Worm (Caenorhabditis elegans): ENCODE data around the gene Y69A2AR.16.
A peak's percentile ranks its signal among the peaks of the same experiment; 100 is the strongest.

Y69A2AR.16 gene

DNA sequence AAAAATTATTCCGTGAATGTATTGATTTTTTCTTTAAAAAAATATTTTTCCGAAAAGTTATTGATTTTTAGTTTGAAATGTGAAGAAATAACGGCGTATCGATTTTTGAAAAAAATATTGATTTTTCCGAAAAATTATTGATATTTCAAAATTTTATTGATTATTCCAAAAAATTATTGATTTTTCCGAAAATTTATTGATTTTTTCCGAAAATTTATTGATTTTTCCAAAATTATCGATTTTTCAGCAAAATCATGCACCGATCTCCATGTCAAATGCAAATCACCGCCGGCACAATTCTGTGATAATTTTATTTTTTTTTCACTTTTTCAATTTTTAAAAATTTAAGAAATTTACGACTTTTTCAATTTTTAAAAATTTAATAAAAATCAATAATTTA lies 51.9 kb downstream of the Y69A2AR.16 start:
- no peak for TF ChIP-seq snpc-4 (tag; optimal IDR thresholded peaks at IDR 0.05)
- TF ChIP-seq lin-35 (GFP tag; optimal IDR thresholded peaks at IDR 0.05) = no peak
- no peak for TF ChIP-seq unc-86 (tag; optimal IDR thresholded peaks at IDR 0.05)
- no peak for TF ChIP-seq C16A3.4 (tag; optimal IDR thresholded peaks at IDR 0.05)
- no peak for TF ChIP-seq sup-37 (GFP tag; optimal IDR thresholded peaks at IDR 0.05)
- TF ChIP-seq nhr-90 (tag; optimal IDR thresholded peaks at IDR 0.05; ENCODE audit: poor library complexity) = no peak
- TF ChIP-seq fos-1 (tag; optimal IDR thresholded peaks at IDR 0.05) = no peak
- TF ChIP-seq ztf-11 (tag; optimal IDR thresholded peaks at IDR 0.05) = no peak
- no peak for TF ChIP-seq ces-1 (GFP tag; optimal IDR thresholded peaks at IDR 0.05)
- no peak for TF ChIP-seq pag-3 (tag; optimal IDR thresholded peaks at IDR 0.05; ENCODE audit: borderline replicate concordance, insufficient read depth)
- TF ChIP-seq nhr-84 (tag; optimal IDR thresholded peaks at IDR 0.05) = no peak
- no peak for TF ChIP-seq hlh-17 (GFP tag; optimal IDR thresholded peaks at IDR 0.05; ENCODE audit: borderline replicate concordance)
- TF ChIP-seq nhr-28 (tag; optimal IDR thresholded peaks at IDR 0.05) = no peak

DNA sequence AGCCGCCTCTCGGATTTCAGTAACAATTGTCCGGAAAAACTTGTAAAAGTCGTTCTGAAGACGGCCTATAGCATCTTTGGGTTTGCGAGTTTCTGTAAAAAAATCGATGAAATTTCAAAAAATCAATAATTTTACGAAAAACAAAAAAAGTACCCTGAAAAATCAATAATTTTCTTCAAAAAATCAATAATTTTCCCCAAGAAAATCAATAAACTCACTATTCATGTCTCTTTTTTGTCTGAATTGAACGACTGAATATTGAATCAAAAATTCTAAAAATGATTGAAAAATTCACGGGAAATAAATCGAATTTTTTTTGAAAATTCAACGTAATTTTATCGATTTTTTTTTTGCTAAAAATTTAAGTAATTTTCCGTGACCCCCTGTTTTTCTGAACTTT lies 53.8 kb downstream of the Y69A2AR.16 start, which contains the start of gene Y69A2AR.23:
Gene Y69A2AR.23, minus strand, starts transcription at position 267 of the 400 bp plus-strand sequence.
- no peak for TF ChIP-seq ets-5 (GFP tag; IDR thresholded peaks at IDR 0.05)
- TF ChIP-seq elt-3 (tag; optimal IDR thresholded peaks at IDR 0.05) = no peak
- TF ChIP-seq hlh-4 (tag; optimal IDR thresholded peaks at IDR 0.05) = no peak
- TF ChIP-seq ceh-63 (GFP tag; optimal IDR thresholded peaks at IDR 0.05) = no peak
- no peak for TF ChIP-seq efl-1 (optimal IDR thresholded peaks at IDR 0.05)
- no peak for TF ChIP-seq efl-1 (GFP tag; optimal IDR thresholded peaks at IDR 0.05 in 1 of 2)
- TF ChIP-seq nhr-20 (tag; optimal IDR thresholded peaks at IDR 0.05) = no peak
- no peak for TF ChIP-seq lin-15B (tag; optimal IDR thresholded peaks at IDR 0.05)
- no peak for TF ChIP-seq mdl-1 (tag; optimal IDR thresholded peaks at IDR 0.05)
- TF ChIP-seq nhr-28 (tag; optimal IDR thresholded peaks at IDR 0.05) = no peak
- TF ChIP-seq fos-1 (tag; optimal IDR thresholded peaks at IDR 0.05) = no peak
- no peak for TF ChIP-seq hpl-2 (GFP tag; optimal IDR thresholded peaks at IDR 0.05)
- TF ChIP-seq mef-2 (tag; optimal IDR thresholded peaks at IDR 0.05) = no peak
- no peak for TF ChIP-seq fkh-8 (tag; optimal IDR thresholded peaks at IDR 0.05)

DNA sequence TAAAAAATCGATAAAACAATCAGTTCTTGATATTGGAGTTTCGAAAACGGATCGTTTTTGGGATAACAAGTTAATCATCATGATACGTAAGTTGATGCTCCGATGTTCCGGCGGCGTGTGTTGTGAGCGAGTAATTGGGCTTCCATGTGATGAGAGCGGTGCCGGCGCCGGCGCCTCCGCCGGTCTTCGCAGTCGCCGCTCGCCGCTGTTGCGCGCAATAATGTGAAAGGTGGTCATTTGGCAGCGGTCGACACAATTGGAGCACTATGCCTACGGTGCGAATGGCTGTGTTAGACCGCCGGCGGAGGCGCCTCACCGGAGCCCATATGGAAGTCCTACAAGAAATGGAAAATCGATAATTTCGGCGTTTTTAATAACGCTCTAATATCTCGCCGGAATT lies 54.2 kb downstream of the Y69A2AR.16 start:
- no peak for TF ChIP-seq efl-1 (optimal IDR thresholded peaks at IDR 0.05)
- peak in 1 of 2 experiments; percentile 24 for TF ChIP-seq efl-1 (GFP tag; optimal IDR thresholded peaks at IDR 0.05 in 1 of 2)
- TF ChIP-seq egl-27 (tag; optimal IDR thresholded peaks at IDR 0.05) = no peak

DNA sequence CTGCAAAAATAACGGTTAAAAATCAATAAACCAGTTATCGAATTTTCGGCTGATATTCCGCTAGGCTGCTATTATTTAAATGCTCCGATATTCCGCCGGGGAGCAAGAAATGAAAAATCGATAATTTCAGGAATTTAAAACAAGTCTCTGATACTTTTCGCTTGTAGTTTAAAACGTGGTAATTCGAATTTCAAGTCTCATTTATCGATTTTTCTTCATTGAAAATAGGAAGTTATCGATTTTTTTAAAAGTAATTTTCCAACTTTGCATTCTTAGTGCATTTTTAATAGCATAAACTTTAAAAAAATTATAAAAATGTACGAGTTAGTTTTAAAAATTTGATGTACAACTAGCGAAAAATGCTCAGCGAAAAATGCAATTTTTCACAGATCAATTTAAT lies 54.7 kb downstream of the Y69A2AR.16 start:
- TF ChIP-seq tbx-2 (tag; optimal IDR thresholded peaks at IDR 0.05) (no peak), C34B4.2 (tag; optimal IDR thresholded peaks at IDR 0.05) (no peak), ceh-90 (tag; optimal IDR thresholded peaks at IDR 0.05) (no peak), snu-23 (GFP tag; optimal IDR thresholded peaks at IDR 0.05) (no peak), hpl-2 (GFP tag; optimal IDR thresholded peaks at IDR 0.05) (no peak), ceh-88 (GFP tag; IDR thresholded peaks at IDR 0.05) (no peak), lin-13 (GFP tag; optimal IDR thresholded peaks at IDR 0.05) (no peak), lin-35 (GFP tag; optimal IDR thresholded peaks at IDR 0.05) (no peak), ceh-82 (tag; optimal IDR thresholded peaks at IDR 0.05) (no peak), lin-15B (tag; optimal IDR thresholded peaks at IDR 0.05) (no peak)

DNA sequence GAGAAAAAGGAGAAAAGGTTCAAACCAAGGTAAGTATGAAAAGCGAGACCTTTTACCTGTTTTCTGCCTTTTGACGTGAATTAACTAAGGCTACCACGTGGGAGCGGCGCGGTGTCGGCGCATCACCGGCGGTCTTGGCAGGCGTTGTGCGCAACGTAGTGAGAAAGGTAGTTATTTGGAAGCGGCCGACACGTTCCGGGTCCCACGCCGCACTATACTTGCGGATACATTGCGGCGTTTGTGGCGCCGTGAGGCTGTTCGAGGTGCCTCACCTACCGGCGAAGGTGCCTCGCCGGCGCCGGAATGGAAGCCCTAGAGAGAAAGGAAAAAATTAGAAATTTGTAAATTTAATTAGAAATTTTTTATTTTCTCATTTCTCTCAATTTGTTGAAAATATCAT lies 55.3 kb downstream of the Y69A2AR.16 start:
- TF ChIP-seq efl-1 (optimal IDR thresholded peaks at IDR 0.05) = no peak
- no peak for TF ChIP-seq efl-1 (GFP tag; optimal IDR thresholded peaks at IDR 0.05 in 1 of 2)
- no peak for TF ChIP-seq nhr-77 (tag; optimal IDR thresholded peaks at IDR 0.05)
- no peak for TF ChIP-seq nhr-85 (tag)
- TF ChIP-seq lin-15B (tag; optimal IDR thresholded peaks at IDR 0.05) = no peak
- no peak for TF ChIP-seq nhr-12 (tag; optimal IDR thresholded peaks at IDR 0.05)
- no peak for TF ChIP-seq aly-2 (tag; optimal IDR thresholded peaks at IDR 0.05)
- no peak for TF ChIP-seq unc-62 (GFP tag; optimal IDR thresholded peaks at IDR 0.05)

All from whole organism, L1 larva.